Worm (Caenorhabditis elegans) whole organism, early embryonic: ENCODE data around the gene T13H5.8.

Experiments used
- B0310.2 ChIP-seq: sonication (generic microtip); optimal IDR thresholded peaks from 2 replicates; lab custom pipeline; 2016; ENCODE audit warnings: mild to moderate bottlenecking, missing genetic modification characterization, missing compliant biosample characterization
- F13C5.2 ChIP-seq: sonication (generic microtip); optimal IDR thresholded peaks from 2 replicates; lab custom pipeline; 2017; ENCODE audit warnings: mild to moderate bottlenecking, missing genetic modification characterization, inconsistent platforms, missing compliant biosample characterization
- aly-1 ChIP-seq: sonication (generic microtip); optimal IDR thresholded peaks from 2 replicates; lab custom pipeline; 2016; ENCODE audit warnings: missing genetic modification characterization, missing compliant biosample characterization
- ama-1 ChIP-seq: fragments of 150-350 bp; optimal IDR thresholded peaks from 2 replicates; lab custom pipeline; 2014
- ceh-13 ChIP-seq: fragments of 200-800 bp; sonication (Bioruptor generic); optimal IDR thresholded peaks from 2 replicates; lab custom pipeline; 2018; ENCODE audit warnings: mild to moderate bottlenecking, missing genetic modification characterization, missing compliant biosample characterization
- ceh-36 ChIP-seq: sonication (generic microtip); optimal IDR thresholded peaks from 2 replicates; lab custom pipeline; 2016; ENCODE audit warnings: missing genetic modification characterization, inconsistent platforms, missing compliant biosample characterization
- ets-7 ChIP-seq: sonication (generic microtip); optimal IDR thresholded peaks from 2 replicates; lab custom pipeline; 2016; ENCODE audit warnings: missing genotype, missing genetic modification characterization, missing compliant biosample characterization
- flt-1 ChIP-seq: fragments of 200-800 bp; sonication (Bioruptor generic); IDR thresholded peaks from 2 replicates; pipeline ENCODE4 v1.3.6; 2022; ENCODE audit warnings: missing genetic modification characterization, missing compliant biosample characterization
- hmg-4 ChIP-seq: fragments of 200-800 bp; sonication (Bioruptor generic); optimal IDR thresholded peaks from 2 replicates; lab custom pipeline; 2018; ENCODE audit warnings: mild to moderate bottlenecking, missing genetic modification characterization, missing compliant biosample characterization
- hnd-1 ChIP-seq: sonication (generic microtip); optimal IDR thresholded peaks from 2 replicates; lab custom pipeline; 2016; ENCODE audit warnings: missing genetic modification characterization, missing compliant biosample characterization
- pes-1 ChIP-seq: fragments of 200-800 bp; sonication (Bioruptor generic); IDR thresholded peaks from 2 replicates; pipeline ENCODE4 v1.3.6; 2022; ENCODE audit warnings: missing genetic modification reagents, missing genetic modification characterization, missing compliant biosample characterization
- scrt-1 ChIP-seq: fragments of 200-800 bp; sonication (Bioruptor generic); IDR thresholded peaks from 2 replicates; pipeline ENCODE4 v1.3.6; 2022; ENCODE audit warnings: missing genetic modification characterization, missing compliant biosample characterization
- sea-1 ChIP-seq: fragments of 200-800 bp; sonication (Bioruptor generic); conservative IDR thresholded peaks from 2 replicates; pipeline ENCODE4 v1.3.6; 2022; ENCODE audit warnings: missing genetic modification characterization, missing compliant biosample characterization
- tra-4 ChIP-seq: sonication (generic microtip); optimal IDR thresholded peaks from 2 replicates; lab custom pipeline; 2017; ENCODE audit warnings: missing genetic modification characterization, missing compliant biosample characterization

ce11 chrII:8525133-8525736 is 6.9 kb downstream of the T13H5.8 start, which contains the start of the genes prp-9 and mrps-18B:
- no peak for TF ChIP-seq sea-1 (GFP tag; lab: Robert Waterston, UW)
- no peak for TF ChIP-seq F13C5.2 (tag; lab: Kevin White, UChicago)
- no peak for TF ChIP-seq B0310.2 (tag; lab: Kevin White, UChicago)
- no peak for TF ChIP-seq ets-7 (tag; lab: Kevin White, UChicago)
- no peak for TF ChIP-seq ama-1
- TF ChIP-seq hnd-1 (tag; lab: Kevin White, UChicago): no peak
- TF ChIP-seq pes-1 (GFP tag; lab: Robert Waterston, UW): no peak
- no peak for TF ChIP-seq flt-1 (GFP tag; lab: Robert Waterston, UW)
- no peak for TF ChIP-seq tra-4
- TF ChIP-seq ceh-13 (GFP tag; lab: Kevin White, UChicago): no peak
- no peak for TF ChIP-seq aly-1 (tag; lab: Kevin White, UChicago)
- TF ChIP-seq hmg-4 (GFP tag; lab: Kevin White, UChicago): no peak
- TF ChIP-seq scrt-1 (GFP tag; lab: Robert Waterston, UW): no peak
- TF ChIP-seq ceh-36: no peak
